Fruit fly (Drosophila melanogaster) whole organism, prepupa: ENCODE data around the gene CG16998.

Experiments used
- CG1621 ChIP-seq: fragments of 200-800 bp; sonication (Bioruptor generic); optimal IDR thresholded peaks from 3 replicates; lab custom pipeline; 2018; ENCODE audit warnings: missing biosample characterization, mild to moderate bottlenecking, missing genetic modification characterization
- CG31627 ChIP-seq: fragments of 200-800 bp; sonication (Bioruptor generic); optimal IDR thresholded peaks from 3 replicates; lab custom pipeline; 2016; ENCODE audit warnings: missing biosample characterization, missing genetic modification characterization
- CG6276 ChIP-seq: fragments of 200-800 bp; sonication (Bioruptor generic); optimal IDR thresholded peaks from 2 replicates; lab custom pipeline; 2017; ENCODE audit warnings: missing biosample characterization, mild to moderate bottlenecking, missing genetic modification characterization
- CG6808 ChIP-seq: fragments of 200-800 bp; sonication (Bioruptor generic); optimal IDR thresholded peaks from 3 replicates; lab custom pipeline; 2017; ENCODE audit warnings: missing biosample characterization, missing genetic modification characterization, mild to moderate bottlenecking, moderate library complexity, missing genetic modification reagents
- CG8119 ChIP-seq: fragments of 200-800 bp; sonication (Bioruptor generic); IDR thresholded peaks from 3 replicates; pipeline ENCODE4 v1.3.6; 2022; ENCODE audit warnings: missing biosample characterization, missing genetic modification characterization
- Ets21C ChIP-seq: fragments of 200-800 bp; sonication (Bioruptor generic); optimal IDR thresholded peaks from 3 replicates; lab custom pipeline; 2016; ENCODE audit warnings: missing biosample characterization, missing genetic modification characterization
- Gug ChIP-seq: fragments of 200-800 bp; sonication (Bioruptor generic); IDR thresholded peaks from 2 replicates; pipeline ENCODE4 v1.3.6; 2022; ENCODE audit warnings: missing biosample characterization, missing genetic modification characterization
- Hr4 ChIP-seq: fragments of 200-800 bp; sonication (Bioruptor generic); optimal IDR thresholded peaks from 3 replicates; lab custom pipeline; 2016; ENCODE audit warnings: missing biosample characterization, missing genetic modification characterization
- Met ChIP-seq: fragments of 200-800 bp; sonication (Bioruptor generic); optimal IDR thresholded peaks from 3 replicates; lab custom pipeline; 2016; ENCODE audit warnings: missing biosample characterization, missing genetic modification characterization
- acj6 ChIP-seq: fragments of 200-800 bp; sonication (Bioruptor generic); optimal IDR thresholded peaks from 3 replicates; lab custom pipeline; 2016; ENCODE audit warnings: missing biosample characterization, missing genetic modification characterization
- net ChIP-seq: fragments of 200-800 bp; sonication (Bioruptor generic); optimal IDR thresholded peaks from 3 replicates; lab custom pipeline; 2016; ENCODE audit warnings: missing biosample characterization, missing genetic modification characterization
- salr ChIP-seq, 2 experiments: fragments of 200-800 bp; sonication (Bioruptor generic); optimal IDR thresholded peaks; 3 replicates each; lab custom pipeline; 2016 to 2018; ENCODE audit warnings: missing biosample characterization in 2 of 2, missing genetic modification characterization in 2 of 2, mild to moderate bottlenecking in 1 of 2
- svp ChIP-seq: fragments of 200-800 bp; sonication (Bioruptor generic); peaks from one replicate; lab custom pipeline; 2016; ENCODE audit warnings: missing biosample characterization, missing genetic modification characterization

- TF ChIP-seq acj6 (GFP tag; lab: Kevin White, UChicago) = no peak
- TF ChIP-seq CG31627 (GFP tag; lab: Kevin White, UChicago) = no peak
- no peak for TF ChIP-seq svp
- TF ChIP-seq Hr4 (GFP tag; lab: Kevin White, UChicago) = no peak
- TF ChIP-seq salr (GFP tag; optimal IDR thresholded peaks at IDR 0.05; lab: Kevin White, UChicago) = no peak
- TF ChIP-seq CG1621 (tag; lab: Kevin White, UChicago) = no peak
- TF ChIP-seq Met (GFP tag; lab: Kevin White, UChicago) = no peak
- TF ChIP-seq CG6808 (GFP tag; lab: Kevin White, UChicago) = no peak
- TF ChIP-seq net = no peak
- no peak for TF ChIP-seq Gug (GFP tag; lab: Robert Waterston, UW)
- TF ChIP-seq Ets21C (GFP tag; lab: Kevin White, UChicago) = no peak
- no peak for TF ChIP-seq CG8119 (GFP tag; lab: Robert Waterston, UW)
- no peak for TF ChIP-seq CG6276
Observed at dm6 chr3L:7545562-7545961, 5.9 kb upstream of the CG16998 start.
